Worm (Caenorhabditis elegans) whole organism, midembryonic: ENCODE data around the gene Y77E11A.12.

Source experiments
- cog-1 ChIP-seq: sonication (generic microtip); optimal IDR thresholded peaks from 2 replicates; lab custom pipeline; 2016; ENCODE audit warnings: missing genetic modification characterization, missing compliant biosample characterization
- klf-2 ChIP-seq: fragments of 200-800 bp; sonication (Bioruptor generic); conservative IDR thresholded peaks from 2 replicates; pipeline ENCODE4 v1.3.6; 2022; ENCODE audit warnings: missing genetic modification reagents, missing genetic modification characterization, missing compliant biosample characterization
- ref-1 ChIP-seq: fragments of 200-800 bp; sonication (Bioruptor generic); conservative IDR thresholded peaks from 2 replicates; pipeline ENCODE4 v1.3.6; 2022; ENCODE audit warnings: missing genetic modification reagents, missing genetic modification characterization, missing compliant biosample characterization

ce11 chrIV:1469093-1469492, 5.8 kb downstream of the Y77E11A.12 start:
- TF ChIP-seq cog-1 (tag; lab: Kevin White, UChicago) (no peak), ref-1 (GFP tag; lab: Robert Waterston, UW) (no peak), klf-2 (GFP tag; lab: Robert Waterston, UW) (no peak)
